Fruit fly (Drosophila melanogaster) whole organism, embryonic: ENCODE results near the gene CG2611.

Experiments
- CG1832 ChIP-seq: fragments of 200-800 bp; sonication (Bioruptor generic); optimal IDR thresholded peaks from 2 replicates; lab custom pipeline; 2017; ENCODE audit warnings: missing biosample characterization, mild to moderate bottlenecking, missing genetic modification characterization, inconsistent platforms
- CG5180 ChIP-seq: fragments of 200-800 bp; sonication (Bioruptor generic); optimal IDR thresholded peaks from 3 replicates; lab custom pipeline; 2017; ENCODE audit warnings: missing biosample characterization, missing genetic modification characterization, mild to moderate bottlenecking, moderate library complexity, missing genetic modification reagents
- CG8944 ChIP-seq: fragments of 200-800 bp; sonication (Bioruptor generic); optimal IDR thresholded peaks from 3 replicates; lab custom pipeline; 2016; ENCODE audit warnings: missing biosample characterization, missing genetic modification characterization
- Dfd ChIP-seq, 2 experiments: fragments of >200 bp; optimal IDR thresholded peaks; 2 replicates each; lab custom pipeline; 2017; ENCODE audit warnings: missing biosample characterization in 2 of 2, missing genetic modification characterization in 2 of 2
- ERR ChIP-seq: fragments of 200-800 bp; sonication (Bioruptor generic); optimal IDR thresholded peaks from 2 replicates; lab custom pipeline; 2016; ENCODE audit warnings: missing biosample characterization, missing genetic modification characterization
- Ets65A ChIP-seq: fragments of 200-800 bp; sonication (Bioruptor generic); peaks from one replicate; lab custom pipeline; 2016; ENCODE audit warnings: missing biosample characterization, missing genetic modification characterization
- MESR4 ChIP-seq: fragments of 200-800 bp; sonication (Bioruptor generic); optimal IDR thresholded peaks from 2 replicates; lab custom pipeline; 2018; ENCODE audit warnings: missing biosample characterization, mild to moderate bottlenecking, missing genetic modification characterization, moderate library complexity
- fd3F ChIP-seq: fragments of 200-800 bp; sonication (Bioruptor generic); optimal IDR thresholded peaks from 2 replicates; lab custom pipeline; 2018; ENCODE audit warnings: missing biosample characterization, mild to moderate bottlenecking, missing genetic modification characterization, moderate library complexity
- kay ChIP-seq: fragments of 200-800 bp; sonication (Bioruptor generic); optimal IDR thresholded peaks from 2 replicates; lab custom pipeline; 2016; ENCODE audit warnings: missing biosample characterization, missing genetic modification characterization
- lbe ChIP-seq: fragments of 200-800 bp; sonication (Bioruptor generic); optimal IDR thresholded peaks from 2 replicates; lab custom pipeline; 2016; ENCODE audit warnings: missing biosample characterization, mild to moderate bottlenecking, missing genetic modification characterization
- nau ChIP-seq: fragments of 200-800 bp; sonication (Bioruptor generic); optimal IDR thresholded peaks from 3 replicates; lab custom pipeline; 2017; ENCODE audit warnings: missing biosample characterization, mild to moderate bottlenecking, missing genetic modification characterization, missing genetic modification reagents
- pan ChIP-seq, 4 experiments: fragments of >200 bp in 3 of 4; fragments of 200-800 bp in 1 of 4; sonication (Bioruptor generic) in 1 of 4; optimal IDR thresholded peaks in 3 of 4; IDR thresholded peaks in 1 of 4; 2 replicates each; pipeline versions ENCODE4 v1.3.6 to Lab custom; 2017 to 2022; ENCODE audit warnings: missing biosample characterization in 2 of 4, missing genetic modification characterization in 2 of 4, mixed read lengths in 1 of 4
- vvl ChIP-seq: fragments of 200-800 bp; sonication (Bioruptor generic); IDR thresholded peaks from 2 replicates; pipeline ENCODE4 v1.3.6; 2022; ENCODE audit warnings: missing biosample characterization, missing genetic modification characterization

Gene CG2611

DNA sequence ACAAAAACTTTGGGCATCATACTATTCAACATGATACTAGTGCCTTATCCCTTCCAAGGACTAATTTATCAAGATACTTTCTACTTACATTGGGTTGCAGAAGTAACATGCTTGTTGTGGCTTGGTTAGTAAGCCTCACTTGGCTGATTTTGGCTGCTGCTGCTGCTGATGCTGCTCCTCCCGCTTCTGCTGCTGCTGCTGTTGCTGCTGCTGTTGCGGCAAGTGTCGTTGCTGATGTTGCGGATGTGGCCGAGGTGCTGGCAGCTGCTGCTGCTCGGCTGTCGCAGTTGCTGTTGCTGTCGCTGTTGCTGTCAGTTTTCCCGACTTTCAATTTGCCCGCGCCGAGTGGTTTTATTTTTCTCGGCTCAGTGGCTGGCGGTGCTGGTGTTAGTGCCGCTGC, 40.1 kb downstream of the CG2611 start:
- TF ChIP-seq CG8944 (GFP tag; lab: Kevin White, UChicago) (no peak), Dfd (GFP tag; optimal IDR thresholded peaks at IDR 0.05; lab: Kevin White, UChicago) (peak in 1 of 2 experiments; percentile 59)
- TF ChIP-seq, all 482 proteins: peak for 1

DNA sequence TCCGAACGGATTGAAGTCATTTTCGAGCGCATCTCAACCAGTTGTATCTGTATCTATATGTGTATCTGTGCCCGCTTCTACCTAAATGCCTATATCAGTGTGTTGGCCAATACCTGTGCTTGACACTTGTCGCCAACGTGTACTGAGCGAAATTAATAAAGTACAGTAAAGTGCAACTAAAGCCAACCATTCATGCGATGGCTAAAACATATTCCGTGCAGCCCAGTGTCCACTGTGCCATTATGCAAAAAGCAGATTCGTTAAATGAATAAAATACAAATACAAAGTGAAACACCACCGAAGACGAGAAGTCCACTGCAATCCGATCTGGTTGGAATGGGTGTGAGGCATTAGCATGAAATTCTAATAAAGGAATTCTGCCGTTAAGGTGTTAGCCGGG, 45.1 kb downstream of the CG2611 start:
- TF ChIP-seq fd3F (GFP tag; lab: Kevin White, UChicago) (no peak), MESR4 (GFP tag; lab: Kevin White, UChicago) (no peak), nau (GFP tag; lab: Kevin White, UChicago) (no peak), vvl (GFP tag; lab: Robert Waterston, UW) (peak; percentile 21; the same call in 1 of the 2 replicates), Ets65A (GFP tag; lab: Kevin White, UChicago) (peak; percentile 80), kay (GFP tag; lab: Kevin White, UChicago) (no peak), CG5180 (GFP tag; lab: Kevin White, UChicago) (peak; percentile 42), ERR (GFP tag; lab: Kevin White, UChicago) (no peak), pan (optimal IDR thresholded peaks at IDR 0.05; lab: Kevin White, UChicago) (no peak), pan (GFP tag; optimal IDR thresholded peaks at IDR 0.05 in 1 of 2, IDR thresholded peaks at IDR 0.05 in 1 of 2) (peak in 1 of 2 experiments; percentile 23), lbe (GFP tag; lab: Kevin White, UChicago) (no peak), CG1832 (GFP tag; lab: Kevin White, UChicago) (no peak)
